Worm (Caenorhabditis elegans): Measurements from ENCODE around the gene pzf-1.
"Not testable (repeated sequence)": the region's sequence is repeated elsewhere in the genome, so short reads cannot be mapped to it uniquely, and the experiment has no call there.

Gene pzf-1

ce11 chrV:15920273-15920672 is 8.0 kb downstream of the pzf-1 start, which contains the start of gene F35E8.10:
Gene F35E8.10 (minus strand): TSS chrV:15920373.
- TF ChIP-seq flt-1 (GFP tag; IDR thresholded peaks at IDR 0.05) = no peak
- TF ChIP-seq ztf-29 (GFP tag; IDR thresholded peaks at IDR 0.05) = no peak
- TF ChIP-seq tab-1 (GFP tag; IDR thresholded peaks at IDR 0.05) = no peak
- TF ChIP-seq ztf-23 (GFP tag; IDR thresholded peaks at IDR 0.05) = no peak
- no peak for TF ChIP-seq ref-1 (GFP tag; conservative IDR thresholded peaks at IDR 0.05)
- no peak for TF ChIP-seq T22C8.4 (GFP tag; IDR thresholded peaks at IDR 0.05)
- no peak for TF ChIP-seq med-1 (GFP tag; optimal IDR thresholded peaks at IDR 0.05; ENCODE audit: insufficient read depth)
- no peak for TF ChIP-seq cog-1 (tag; optimal IDR thresholded peaks at IDR 0.05)
- no peak for TF ChIP-seq klf-2 (GFP tag; conservative IDR thresholded peaks at IDR 0.05)

ce11 chrV:15917458-15917857 is 10.8 kb downstream of the pzf-1 start, which contains the start of gene F35E8.9:
Gene F35E8.9 (minus strand): TSS chrV:15917558.
- TF ChIP-seq cog-1 (tag; optimal IDR thresholded peaks at IDR 0.05) = no peak
- no peak for TF ChIP-seq T22C8.4 (GFP tag; IDR thresholded peaks at IDR 0.05)
- TF ChIP-seq ref-1 (GFP tag; conservative IDR thresholded peaks at IDR 0.05) = no peak
- no peak for TF ChIP-seq flt-1 (GFP tag; IDR thresholded peaks at IDR 0.05)
- TF ChIP-seq med-1 (GFP tag; optimal IDR thresholded peaks at IDR 0.05; ENCODE audit: insufficient read depth) = no peak
- TF ChIP-seq ztf-29 (GFP tag; IDR thresholded peaks at IDR 0.05) = no peak
- TF ChIP-seq tab-1 (GFP tag; IDR thresholded peaks at IDR 0.05) = no peak
- TF ChIP-seq klf-2 (GFP tag; conservative IDR thresholded peaks at IDR 0.05) = no peak

ce11 chrV:15915919-15916318 is 12.3 kb downstream of the pzf-1 start, which contains the start of gene gst-38:
Gene gst-38 (minus strand): TSS chrV:15916070.
- TF ChIP-seq T22C8.4 (GFP tag; IDR thresholded peaks at IDR 0.05) (no peak), flt-1 (GFP tag; IDR thresholded peaks at IDR 0.05) (no peak)

- TF ChIP-seq ref-1 (GFP tag; conservative IDR thresholded peaks at IDR 0.05) (no peak), flt-1 (GFP tag; IDR thresholded peaks at IDR 0.05) (no peak), cog-1 (tag; optimal IDR thresholded peaks at IDR 0.05) (no peak)
These were observed 12.9 kb downstream of the pzf-1 start for ce11 chrV:15915307-15915706.

- TF ChIP-seq ztf-23 (GFP tag; IDR thresholded peaks at IDR 0.05) = no peak
- TF ChIP-seq klf-2 (GFP tag; conservative IDR thresholded peaks at IDR 0.05) = no peak
- no peak for TF ChIP-seq T22C8.4 (GFP tag; IDR thresholded peaks at IDR 0.05)
- no peak for TF ChIP-seq tab-1 (GFP tag; IDR thresholded peaks at IDR 0.05)
- TF ChIP-seq ztf-29 (GFP tag; IDR thresholded peaks at IDR 0.05) = no peak
- TF ChIP-seq cog-1 (tag; optimal IDR thresholded peaks at IDR 0.05) = no peak
These were observed 13.5 kb downstream of the pzf-1 start for ce11 chrV:15914774-15915173.

ce11 chrV:15913714-15914113 is 14.5 kb downstream of the pzf-1 start, which contains the start of gene F35E8.7:
Gene F35E8.7 (plus strand): TSS chrV:15914014.
- TF ChIP-seq ztf-29 (GFP tag; IDR thresholded peaks at IDR 0.05) (no peak), tab-1 (GFP tag; IDR thresholded peaks at IDR 0.05) (no peak), klf-2 (GFP tag; conservative IDR thresholded peaks at IDR 0.05) (no peak), med-1 (GFP tag; optimal IDR thresholded peaks at IDR 0.05; ENCODE audit: insufficient read depth) (no peak), ref-1 (GFP tag; conservative IDR thresholded peaks at IDR 0.05) (no peak), cog-1 (tag; optimal IDR thresholded peaks at IDR 0.05) (no peak), ztf-23 (GFP tag; IDR thresholded peaks at IDR 0.05) (no peak), flt-1 (GFP tag; IDR thresholded peaks at IDR 0.05) (no peak), T22C8.4 (GFP tag; IDR thresholded peaks at IDR 0.05) (no peak)

ce11 chrV:15912677-15913076 is 15.5 kb downstream of the pzf-1 start:
- TF ChIP-seq med-1 (GFP tag; optimal IDR thresholded peaks at IDR 0.05; ENCODE audit: insufficient read depth) (no peak), klf-2 (GFP tag; conservative IDR thresholded peaks at IDR 0.05) (no peak), cog-1 (tag; optimal IDR thresholded peaks at IDR 0.05) (no peak), ztf-23 (GFP tag; IDR thresholded peaks at IDR 0.05) (no peak), flt-1 (GFP tag; IDR thresholded peaks at IDR 0.05) (no peak), ref-1 (GFP tag; conservative IDR thresholded peaks at IDR 0.05) (no peak), T22C8.4 (GFP tag; IDR thresholded peaks at IDR 0.05) (no peak), tab-1 (GFP tag; IDR thresholded peaks at IDR 0.05) (no peak), ztf-29 (GFP tag; IDR thresholded peaks at IDR 0.05) (no peak)

ce11 chrV:15911848-15912247 is 16.4 kb downstream of the pzf-1 start, which contains the start of gene F35E8.6:
Gene F35E8.6 (plus strand): TSS chrV:15912148.
- no peak for TF ChIP-seq med-1 (GFP tag; optimal IDR thresholded peaks at IDR 0.05; ENCODE audit: insufficient read depth)
- TF ChIP-seq ztf-29 (GFP tag; IDR thresholded peaks at IDR 0.05) = no peak
- TF ChIP-seq tab-1 (GFP tag; IDR thresholded peaks at IDR 0.05) = no peak
- TF ChIP-seq flt-1 (GFP tag; IDR thresholded peaks at IDR 0.05) = no peak
- no peak for TF ChIP-seq cog-1 (tag; optimal IDR thresholded peaks at IDR 0.05)
- TF ChIP-seq T22C8.4 (GFP tag; IDR thresholded peaks at IDR 0.05) = no peak
- no peak for TF ChIP-seq ztf-23 (GFP tag; IDR thresholded peaks at IDR 0.05)
- TF ChIP-seq klf-2 (GFP tag; conservative IDR thresholded peaks at IDR 0.05) = no peak
- TF ChIP-seq ref-1 (GFP tag; conservative IDR thresholded peaks at IDR 0.05) = no peak

- TF ChIP-seq T22C8.4 (GFP tag; IDR thresholded peaks at IDR 0.05); ztf-29 (GFP tag; IDR thresholded peaks at IDR 0.05); ref-1 (GFP tag; conservative IDR thresholded peaks at IDR 0.05): not testable (repeated sequence)
These were observed 22.7 kb downstream of the pzf-1 start, which contains the start of the genes F35E8.1 and F35E8.2 for ce11 chrV:15905530-15905929. Gene F35E8.1 (minus strand): TSS chrV:15905630. Gene F35E8.2 (plus strand): TSS chrV:15905661.

ce11 chrV:15900564-15900963 is 27.7 kb downstream of the pzf-1 start:
- TF ChIP-seq cog-1 (tag; optimal IDR thresholded peaks at IDR 0.05) (no peak), tab-1 (GFP tag; IDR thresholded peaks at IDR 0.05) (no peak), med-1 (GFP tag; optimal IDR thresholded peaks at IDR 0.05; ENCODE audit: insufficient read depth) (no peak), ztf-23 (GFP tag; IDR thresholded peaks at IDR 0.05) (no peak)

- TF ChIP-seq T22C8.4 (GFP tag; IDR thresholded peaks at IDR 0.05) (no peak), tab-1 (GFP tag; IDR thresholded peaks at IDR 0.05) (no peak), flt-1 (GFP tag; IDR thresholded peaks at IDR 0.05) (no peak), ztf-29 (GFP tag; IDR thresholded peaks at IDR 0.05) (no peak), ref-1 (GFP tag; conservative IDR thresholded peaks at IDR 0.05) (no peak), cog-1 (tag; optimal IDR thresholded peaks at IDR 0.05) (no peak), ztf-23 (GFP tag; IDR thresholded peaks at IDR 0.05) (no peak), med-1 (GFP tag; optimal IDR thresholded peaks at IDR 0.05; ENCODE audit: insufficient read depth) (no peak), klf-2 (GFP tag; conservative IDR thresholded peaks at IDR 0.05) (no peak)
These were observed 28.5 kb downstream of the pzf-1 start, which contains the start of gene T06C12.14 for ce11 chrV:15899696-15900095. Gene T06C12.14 (plus strand): TSS chrV:15899996.
